Fruit fly (Drosophila melanogaster): ENCODE measurements around the gene CG43084.

CG43084 gene

dm6 chr3L:15646182-15646581, 4.5 kb upstream of the CG43084 start (continued):
- TF ChIP-seq CG12299 (tag; optimal IDR thresholded peaks at IDR 0.05) (no peak), chinmo (GFP tag; IDR thresholded peaks at IDR 0.05; ENCODE audit: partially characterized antibody) (no peak), CG2712 (tag; optimal IDR thresholded peaks at IDR 0.05) (peak; percentile 30), CG9215 (GFP tag; IDR thresholded peaks at IDR 0.05) (no peak), dati (GFP tag; IDR thresholded peaks at IDR 0.05) (no peak), Gug (GFP tag; IDR thresholded peaks at IDR 0.05) (no peak), CG12391 (tag; optimal IDR thresholded peaks at IDR 0.05) (peak; percentile 6), Ssrp (tag; optimal IDR thresholded peaks at IDR 0.05) (peak; percentile 5), Med (GFP tag) (peak; percentile 54), Blimp-1 (GFP tag; optimal IDR thresholded peaks at IDR 0.05) (peak; percentile 3), odd (GFP tag; optimal IDR thresholded peaks at IDR 0.05) (no peak), CG9727 (GFP tag; optimal IDR thresholded peaks at IDR 0.05) (peak; percentile 7), prd (optimal IDR thresholded peaks at IDR 0.05) (no peak), prd (GFP tag; IDR thresholded peaks at IDR 0.05) (peak; percentile 38; the same call in 1 of the 3 replicates), CG11695 (GFP tag; IDR thresholded peaks at IDR 0.05) (no peak), CG14860 (GFP tag; IDR thresholded peaks at IDR 0.05; ENCODE audit: partially characterized antibody) (no peak), CG13123 (GFP tag; optimal IDR thresholded peaks at IDR 0.05) (no peak), CG30020 (tag; optimal IDR thresholded peaks at IDR 0.05) (no peak)

- TF ChIP-seq org-1 (GFP tag; optimal IDR thresholded peaks at IDR 0.05): no peak
- TF ChIP-seq sc (optimal IDR thresholded peaks at IDR 0.05): no peak
- TF ChIP-seq sc (GFP tag; optimal IDR thresholded peaks at IDR 0.05): no peak
- TF ChIP-seq CG17568 (GFP tag; optimal IDR thresholded peaks at IDR 0.05): peak; percentile 15
- peak; percentile 85 for TF ChIP-seq sd (tag; optimal IDR thresholded peaks at IDR 0.05)
- no peak for TF ChIP-seq h (optimal IDR thresholded peaks at IDR 0.05)
- TF ChIP-seq CG1233 (GFP tag; optimal IDR thresholded peaks at IDR 0.05): no peak
- peak; percentile 52 for TF ChIP-seq sens (GFP tag)
- no peak for TF ChIP-seq CG14441 (GFP tag; IDR thresholded peaks at IDR 0.05)
- no peak for TF ChIP-seq salm (tag; optimal IDR thresholded peaks at IDR 0.05)
- TF ChIP-seq CG13424 (tag; optimal IDR thresholded peaks at IDR 0.05): no peak
- TF ChIP-seq Oli (tag; optimal IDR thresholded peaks at IDR 0.05): no peak
- TF ChIP-seq Deaf1 (tag; optimal IDR thresholded peaks at IDR 0.05): no peak
- no peak for TF ChIP-seq ac (GFP tag; optimal IDR thresholded peaks at IDR 0.05)
- TF ChIP-seq CG4360 (GFP tag; IDR thresholded peaks at IDR 0.05): no peak
- TF ChIP-seq phol (tag; optimal IDR thresholded peaks at IDR 0.05): no peak
- no peak for TF ChIP-seq gro (GFP tag; optimal IDR thresholded peaks at IDR 0.05)
- no peak for TF ChIP-seq mirr (GFP tag; optimal IDR thresholded peaks at IDR 0.05)
- TF ChIP-seq CG9609 (GFP tag; optimal IDR thresholded peaks at IDR 0.05): no peak
- TF ChIP-seq CG31224 (GFP tag; IDR thresholded peaks at IDR 0.05): no peak
- TF ChIP-seq CG3407 (GFP tag; optimal IDR thresholded peaks at IDR 0.05): no peak
- TF ChIP-seq ab (GFP tag; optimal IDR thresholded peaks at IDR 0.05): no peak
- TF ChIP-seq CG6813 (GFP tag; optimal IDR thresholded peaks at IDR 0.05): peak; percentile 31
- TF ChIP-seq Sin3A (optimal IDR thresholded peaks at IDR 0.05): no peak
- no peak for TF ChIP-seq zfh2 (GFP tag; optimal IDR thresholded peaks at IDR 0.05)
- no peak for TF ChIP-seq Nf-YC (tag; optimal IDR thresholded peaks at IDR 0.05)
Measured at dm6 chr3L:15647712-15648621, 2.7 kb upstream of the CG43084 start, which contains the start of the genes comm3 and CG43083. Gene comm3 (minus strand): TSS chr3L:15647762. Gene CG43083 (plus strand): TSS chr3L:15648571.

Data from whole organism, embryonic.